Worm (Caenorhabditis elegans): ENCODE data around the gene cand-1.

- TF ChIP-seq W03F9.2 (tag; optimal IDR thresholded peaks at IDR 0.05) = no peak
- TF ChIP-seq him-1 (tag; optimal IDR thresholded peaks at IDR 0.05) = no peak
Measured at ce11 chrV:16814541-16815207, 12.0 kb downstream of the cand-1 start.

Measured in whole organism, L4/young adult.